Fruit fly (Drosophila melanogaster) whole organism, prepupa: Measurements from ENCODE around the gene Wdr59.

Source experiments
- Blimp-1 ChIP-seq: fragments of 200-800 bp; sonication (Bioruptor generic); optimal IDR thresholded peaks from 3 replicates; lab custom pipeline; 2017; ENCODE audit warnings: missing biosample characterization, missing genetic modification characterization, mild to moderate bottlenecking, moderate library complexity, missing genetic modification reagents
- CG31627 ChIP-seq: fragments of 200-800 bp; sonication (Bioruptor generic); optimal IDR thresholded peaks from 3 replicates; lab custom pipeline; 2016; ENCODE audit warnings: missing biosample characterization, missing genetic modification characterization
- CG34406 ChIP-seq: fragments of 200-800 bp; sonication (Bioruptor generic); optimal IDR thresholded peaks from 3 replicates; lab custom pipeline; 2016; ENCODE audit warnings: missing biosample characterization, missing genetic modification characterization
- Sox102F ChIP-seq: fragments of 200-800 bp; sonication (Bioruptor generic); optimal IDR thresholded peaks from 2 replicates; lab custom pipeline; 2016; ENCODE audit warnings: missing biosample characterization, mild to moderate bottlenecking, missing genetic modification characterization

DNA sequence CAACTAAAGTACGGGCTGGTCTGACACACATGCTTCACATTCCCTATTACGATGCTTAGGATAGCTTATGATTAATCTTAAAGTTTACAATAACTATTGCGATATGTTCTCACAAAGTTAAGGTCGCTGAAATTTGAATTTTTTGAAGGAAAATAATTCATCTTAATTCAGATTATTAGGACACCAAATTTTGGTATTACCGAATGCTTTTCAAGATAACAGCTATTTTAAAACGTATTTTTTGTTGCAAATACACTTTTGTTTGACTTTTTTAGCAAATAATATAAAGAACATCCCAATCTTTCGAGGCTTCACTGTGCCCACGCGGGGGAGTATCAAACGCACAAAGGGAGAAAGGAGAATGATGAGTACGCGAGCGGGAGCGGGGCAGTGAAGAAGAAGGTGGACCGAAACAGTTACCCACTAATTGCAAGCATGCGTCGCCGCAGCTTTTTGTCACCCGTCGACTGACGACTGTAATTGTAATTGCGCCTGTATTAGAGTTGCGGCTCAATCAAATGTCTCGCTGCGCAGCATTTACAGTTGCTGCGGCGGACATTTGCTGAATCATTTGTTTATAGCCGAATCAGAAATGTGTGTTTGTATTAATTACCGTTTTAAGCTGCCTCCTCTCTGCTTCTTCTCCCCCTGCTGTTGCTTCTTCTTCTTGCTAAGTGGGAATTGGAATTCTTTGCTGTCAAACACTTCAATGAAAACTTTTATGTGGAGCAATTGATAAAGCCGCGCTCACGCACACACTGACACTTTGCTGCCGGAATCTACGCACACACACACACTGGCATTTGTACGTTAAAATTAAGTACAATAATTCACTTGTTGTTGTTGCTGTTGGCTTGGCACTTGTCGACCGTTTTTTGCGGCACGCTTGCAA, 25.1 kb upstream of the Wdr59 start:
- TF ChIP-seq Sox102F (GFP tag; lab: Kevin White, UChicago) (peak; percentile 49), CG34406 (GFP tag; lab: Kevin White, UChicago) (peak; percentile 60), CG31627 (GFP tag; lab: Kevin White, UChicago) (peak; percentile 81), Blimp-1 (GFP tag; lab: Kevin White, UChicago) (no peak)
